Worm (Caenorhabditis elegans) whole organism, dauer: ENCODE data around the gene Y69E1A.4.
"Not testable (repeated sequence)": the region's sequence is repeated elsewhere in the genome, so short reads cannot be mapped to it uniquely, and the experiment has no call there.

Experiments used
- unc-62 ChIP-seq: sonication (generic microtip); optimal IDR thresholded peaks from 2 replicates; lab custom pipeline; 2017; ENCODE audit warnings: missing biosample characterization, missing genetic modification reagents, missing genetic modification characterization

The Y69E1A.4 gene

ce11 chrIV:10987342-10987945 lies 32.4 kb downstream of the Y69E1A.4 start, which contains the start of gene Y43E12A.3:
Gene Y43E12A.3, plus strand, starts transcription at chrIV:10987895.
- TF ChIP-seq unc-62 (GFP tag; lab: Kevin White, UChicago): not testable (repeated sequence)

ce11 chrIV:10990699-10991098 lies 35.6 kb downstream of the Y69E1A.4 start, which contains the start of gene F13H10.5:
Gene F13H10.5, plus strand, starts transcription at chrIV:10990999.
- no peak for TF ChIP-seq unc-62 (GFP tag; lab: Kevin White, UChicago)

ce11 chrIV:11001614-11002013 lies 46.6 kb downstream of the Y69E1A.4 start, which contains the start of gene F13H10.9:
Gene F13H10.9, plus strand, starts transcription at chrIV:11001914.
- no peak for TF ChIP-seq unc-62 (GFP tag; lab: Kevin White, UChicago)

ce11 chrIV:11004273-11004672 lies 49.2 kb downstream of the Y69E1A.4 start, which contains the start of gene F13H10.1:
Gene F13H10.1, plus strand, starts transcription at chrIV:11004573.
- no peak for TF ChIP-seq unc-62 (GFP tag; lab: Kevin White, UChicago)
